Worm (Caenorhabditis elegans) whole organism, L4 larva: ENCODE data around the gene cab-1.

Source experiments
- F10B5.3 ChIP-seq: sonication (generic microtip); optimal IDR thresholded peaks from 2 replicates; lab custom pipeline; 2016; ENCODE audit warnings: mild to moderate bottlenecking, missing genetic modification characterization, missing compliant biosample characterization
- F37D6.2 ChIP-seq: sonication (generic microtip); optimal IDR thresholded peaks from 2 replicates; lab custom pipeline; 2016; ENCODE audit warnings: mild to moderate bottlenecking, missing genetic modification characterization, missing compliant biosample characterization
- ZK337.2 ChIP-seq: fragments of 200-800 bp; sonication (Bioruptor generic); IDR thresholded peaks from 2 replicates; pipeline ENCODE4 v1.3.6; 2022; ENCODE audit warnings: missing genetic modification reagents, missing genetic modification characterization, missing compliant biosample characterization
- arid-1 ChIP-seq: fragments of 200-800 bp; sonication (Bioruptor generic); conservative IDR thresholded peaks from 2 replicates; pipeline ENCODE4 v1.3.6; 2022; ENCODE audit warnings: missing genetic modification reagents, missing genetic modification characterization, missing compliant biosample characterization
- ceh-62 ChIP-seq: sonication (generic microtip); optimal IDR thresholded peaks from 2 replicates; lab custom pipeline; 2017; ENCODE audit warnings: missing biosample characterization, missing genetic modification characterization
- ceh-82 ChIP-seq: sonication (generic microtip); optimal IDR thresholded peaks from 2 replicates; lab custom pipeline; 2017; ENCODE audit warnings: missing biosample characterization, missing genetic modification characterization
- ctbp-1 ChIP-seq: fragments of 200-800 bp; sonication (Bioruptor generic); IDR thresholded peaks from 2 replicates; pipeline ENCODE4 v1.3.6; 2022; ENCODE audit warnings: missing genetic modification reagents, missing genetic modification characterization, missing compliant biosample characterization
- daf-12 ChIP-seq: fragments of 150-350 bp; optimal IDR thresholded peaks from 2 replicates; lab custom pipeline; 2014; ENCODE audit warnings: missing biosample characterization, missing genetic modification reagents, missing genetic modification characterization
- daf-16 ChIP-seq, 3 experiments: sonication (generic microtip); optimal IDR thresholded peaks; 2 replicates each; lab custom pipeline; 2016 to 2017; ENCODE audit warnings: missing genetic modification characterization in 3 of 3, missing genetic modification reagents in 3 of 3, mild to moderate bottlenecking in 2 of 3, missing compliant biosample characterization in 2 of 3, missing biosample characterization in 1 of 3, moderate library complexity in 1 of 3
- daf-19 ChIP-seq: fragments of 200-800 bp; sonication (Bioruptor generic); conservative IDR thresholded peaks from 2 replicates; pipeline ENCODE4 v1.3.6; 2022; ENCODE audit warnings: missing genetic modification characterization, missing compliant biosample characterization
- dmd-6 ChIP-seq: fragments of 200-800 bp; sonication (Bioruptor generic); IDR thresholded peaks from 2 replicates; pipeline ENCODE4 v1.3.6; 2022; ENCODE audit warnings: missing genetic modification reagents, missing genetic modification characterization, missing compliant biosample characterization
- dmd-9 ChIP-seq: fragments of 200-800 bp; sonication (Bioruptor generic); IDR thresholded peaks from 2 replicates; pipeline ENCODE4 v1.3.6; 2022; ENCODE audit warnings: missing genetic modification reagents, missing genetic modification characterization, missing compliant biosample characterization
- dpl-1 ChIP-seq: fragments of 150-350 bp; optimal IDR thresholded peaks from 2 replicates; lab custom pipeline; 2014; ENCODE audit warnings: missing biosample characterization, missing genetic modification reagents, missing genetic modification characterization
- dve-1 ChIP-seq: sonication (generic microtip); optimal IDR thresholded peaks from 2 replicates; lab custom pipeline; 2017; ENCODE audit warnings: antibody characterized with exemption, mild to moderate bottlenecking, missing genetic modification characterization, missing compliant biosample characterization; ENCODE audit not compliant: insufficient read depth
- hlh-11 ChIP-seq: fragments of 200-800 bp; sonication (Bioruptor generic); optimal IDR thresholded peaks from 2 replicates; lab custom pipeline; 2018; ENCODE audit warnings: mild to moderate bottlenecking, missing genetic modification characterization, missing compliant biosample characterization
- hlh-30 ChIP-seq: sonication (generic microtip); optimal IDR thresholded peaks from 2 replicates; lab custom pipeline; 2017; ENCODE audit warnings: antibody characterized with exemption, mild to moderate bottlenecking, missing genetic modification characterization, missing compliant biosample characterization; ENCODE audit not compliant: insufficient read depth
- hmg-1.1 ChIP-seq: fragments of 200-800 bp; sonication (Bioruptor generic); IDR thresholded peaks from 2 replicates; pipeline ENCODE4 v1.3.6; 2022; ENCODE audit warnings: missing genetic modification reagents, missing genetic modification characterization, missing compliant biosample characterization
- jun-1 ChIP-seq: fragments of 150-350 bp; optimal IDR thresholded peaks from 2 replicates; lab custom pipeline; 2014; ENCODE audit warnings: missing biosample characterization, missing genetic modification reagents, missing genetic modification characterization
- lin-1 ChIP-seq: fragments of 200-800 bp; sonication (Bioruptor generic); IDR thresholded peaks from 2 replicates; pipeline ENCODE4 v1.3.6; 2022; ENCODE audit warnings: missing genetic modification reagents, missing genetic modification characterization, missing compliant biosample characterization
- lin-15B ChIP-seq: fragments of 150-350 bp; sonication (generic microtip); optimal IDR thresholded peaks from 3 replicates; lab custom pipeline; 2014; ENCODE audit warnings: missing biosample characterization, missing genetic modification characterization
- lin-29 ChIP-seq: fragments of 200-800 bp; sonication (Bioruptor generic); IDR thresholded peaks from 2 replicates; pipeline ENCODE4 v1.3.6; 2022; ENCODE audit warnings: missing genetic modification reagents, missing genetic modification characterization, missing compliant biosample characterization
- lsy-2 ChIP-seq, 2 experiments: fragments of 150-350 bp in 1 of 2; sonication (generic microtip) in 1 of 2; optimal IDR thresholded peaks; 2 replicates each; lab custom pipeline; 2014 to 2017; ENCODE audit warnings: missing biosample characterization in 2 of 2, missing genetic modification characterization in 2 of 2
- mdl-1 ChIP-seq, 2 experiments: fragments of 150-350 bp in 1 of 2; sonication (generic microtip) in 1 of 2; optimal IDR thresholded peaks; 2 replicates each; lab custom pipeline; 2014 to 2017; ENCODE audit warnings: missing biosample characterization in 2 of 2, missing genetic modification characterization in 2 of 2
- mep-1 ChIP-seq: fragments of 150-350 bp; sonication (generic microtip); optimal IDR thresholded peaks from 3 replicates; lab custom pipeline; 2014; ENCODE audit warnings: missing biosample characterization, missing genetic modification characterization
- nhr-111 ChIP-seq: fragments of 200-800 bp; sonication (Bioruptor generic); optimal IDR thresholded peaks from 2 replicates; lab custom pipeline; 2018; ENCODE audit warnings: mild to moderate bottlenecking, missing genetic modification characterization, missing compliant biosample characterization
- nhr-28 ChIP-seq: fragments of 150-350 bp; optimal IDR thresholded peaks from 2 replicates; lab custom pipeline; 2014; ENCODE audit warnings: missing biosample characterization, missing genetic modification characterization
- nhr-41 ChIP-seq: fragments of 200-800 bp; sonication (Bioruptor generic); IDR thresholded peaks from 2 replicates; pipeline ENCODE4 v1.3.6; 2022; ENCODE audit warnings: missing genetic modification reagents, missing genetic modification characterization, missing compliant biosample characterization
- nhr-42 ChIP-seq: fragments of 200-800 bp; sonication (Bioruptor generic); IDR thresholded peaks from 2 replicates; pipeline ENCODE4 v1.3.6; 2022; ENCODE audit warnings: missing genetic modification characterization, missing compliant biosample characterization
- nhr-76 ChIP-seq: fragments of 150-350 bp; optimal IDR thresholded peaks from 2 replicates; lab custom pipeline; 2014; ENCODE audit warnings: missing biosample characterization, missing genetic modification characterization
- nhr-77 ChIP-seq: fragments of 150-350 bp; optimal IDR thresholded peaks from 2 replicates; lab custom pipeline; 2014; ENCODE audit warnings: missing biosample characterization, missing genetic modification characterization
- pqm-1 ChIP-seq: sonication (generic microtip); optimal IDR thresholded peaks from 2 replicates; lab custom pipeline; 2017; ENCODE audit warnings: missing biosample characterization, missing genetic modification characterization
- tag-97 ChIP-seq: fragments of 200-800 bp; sonication (Bioruptor generic); IDR thresholded peaks from 2 replicates; pipeline ENCODE4 v1.3.6; 2022; ENCODE audit warnings: missing genetic modification characterization, missing compliant biosample characterization
- tra-1 ChIP-seq: fragments of 200-800 bp; sonication (Bioruptor generic); IDR thresholded peaks from 2 replicates; pipeline ENCODE4 v1.3.6; 2022; ENCODE audit warnings: missing genetic modification reagents, missing genetic modification characterization, missing compliant biosample characterization
- unc-39 ChIP-seq: sonication (generic microtip); optimal IDR thresholded peaks from 2 replicates; lab custom pipeline; 2017; ENCODE audit warnings: missing biosample characterization, missing genetic modification characterization
- unc-62 ChIP-seq, 3 experiments: fragments of 150-350 bp in 1 of 3; sonication (generic microtip); optimal IDR thresholded peaks in 2 of 3; peaks in 1 of 3; 1 replicate in 1 of 3; 2 replicates in 2 of 3; lab custom pipeline; 2014 to 2017; ENCODE audit warnings: missing biosample characterization in 3 of 3, missing genetic modification characterization in 3 of 3, missing genetic modification reagents in 3 of 3, missing genotype in 1 of 3

cab-1 gene

DNA sequence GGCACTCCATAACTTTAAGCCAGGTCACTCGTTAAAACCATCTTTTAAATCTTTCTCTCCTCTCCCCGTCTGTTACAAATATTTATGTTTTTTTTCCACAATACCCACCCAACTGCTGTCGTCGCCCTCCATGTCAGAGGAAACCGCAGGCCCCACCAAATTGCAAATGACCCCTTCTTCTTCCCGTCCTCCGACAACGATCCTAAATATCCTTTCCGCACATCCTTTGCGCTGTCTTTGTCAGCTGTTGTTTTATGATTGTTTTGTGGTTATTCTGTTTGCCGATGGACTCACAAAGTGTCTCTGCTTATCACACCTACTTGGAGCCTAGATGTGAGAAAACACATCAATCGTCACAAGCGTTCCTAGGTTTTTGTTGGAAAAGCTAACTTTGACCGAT lies 35.4 kb upstream of the cab-1 start:
- TF ChIP-seq lin-1 (GFP tag; lab: Robert Waterston, UW) (no peak), unc-62 (GFP tag; optimal IDR thresholded peaks at IDR 0.05 in 1 of 2; lab: Kevin White, UChicago) (peak in 1 of 2 experiments; percentile 49), unc-62 (tag; optimal IDR thresholded peaks at IDR 0.05; lab: Kevin White, UChicago) (no peak), daf-16 (GFP tag; optimal IDR thresholded peaks at IDR 0.05; lab: Kevin White, UChicago) (peak in 1 of 2 experiments; percentile 53), daf-16 (tag; optimal IDR thresholded peaks at IDR 0.05; lab: Kevin White, UChicago) (no peak)

DNA sequence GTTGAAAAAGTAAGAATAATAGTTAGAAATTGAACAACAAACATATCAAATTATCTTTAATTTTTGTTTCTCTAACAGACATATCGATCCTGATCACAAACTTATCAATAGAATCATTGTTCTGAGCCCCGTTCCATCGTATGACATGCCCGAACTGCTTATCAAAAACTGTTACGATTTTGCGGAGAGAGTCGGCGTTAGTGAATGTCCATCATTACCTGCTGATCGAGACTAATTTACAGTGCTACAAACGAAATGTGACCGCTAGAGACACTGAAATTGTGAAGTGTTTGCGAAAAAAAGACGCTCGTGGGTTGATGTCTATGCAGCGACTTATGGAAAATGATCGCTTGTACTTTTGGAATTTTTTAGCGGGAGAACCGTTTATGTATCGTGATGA lies 30.2 kb upstream of the cab-1 start:
- no peak for TF ChIP-seq daf-16 (GFP tag; optimal IDR thresholded peaks at IDR 0.05; lab: Kevin White, UChicago)
- TF ChIP-seq daf-16 (tag; optimal IDR thresholded peaks at IDR 0.05; lab: Kevin White, UChicago) = peak; percentile 57
- TF ChIP-seq F10B5.3 (tag; lab: Kevin White, UChicago) = no peak
- TF ChIP-seq ctbp-1 (GFP tag; lab: Robert Waterston, UW) = no peak
- TF ChIP-seq dve-1 (tag; lab: Kevin White, UChicago) = peak; percentile 54
- TF ChIP-seq nhr-28 (tag; lab: Kevin White, UChicago) = peak; percentile 67
- TF ChIP-seq hlh-30 = peak; percentile 47
- TF ChIP-seq hlh-11 (tag; lab: Kevin White, UChicago) = peak; percentile 42
- no peak for TF ChIP-seq dmd-9 (GFP tag; lab: Robert Waterston, UW)
- no peak for TF ChIP-seq nhr-76 (tag; lab: Kevin White, UChicago)
- TF ChIP-seq tra-1 = no peak
- no peak for TF ChIP-seq lsy-2 (tag; optimal IDR thresholded peaks at IDR 0.05; lab: Kevin White, UChicago)
- TF ChIP-seq nhr-111 (GFP tag; lab: Kevin White, UChicago) = no peak
- TF ChIP-seq F37D6.2 = no peak
- no peak for TF ChIP-seq jun-1 (tag; lab: Kevin White, UChicago)
- TF ChIP-seq ceh-82 = no peak
- no peak for TF ChIP-seq daf-19 (GFP tag; lab: Robert Waterston, UW)
- TF ChIP-seq dpl-1 = no peak
- TF ChIP-seq arid-1 (GFP tag; lab: Robert Waterston, UW) = no peak
- no peak for TF ChIP-seq mdl-1 (tag; optimal IDR thresholded peaks at IDR 0.05; lab: Kevin White, UChicago)
- no peak for TF ChIP-seq tag-97 (GFP tag; lab: Robert Waterston, UW)
- TF ChIP-seq ZK337.2 (GFP tag; lab: Robert Waterston, UW) = no peak
- TF ChIP-seq dmd-6 = peak; percentile 69
- TF ChIP-seq mep-1 = no peak
- TF ChIP-seq hmg-1.1 = no peak
- no peak for TF ChIP-seq lin-15B
- no peak for TF ChIP-seq daf-12
- no peak for TF ChIP-seq nhr-41
- no peak for TF ChIP-seq unc-39 (tag; lab: Kevin White, UChicago)
- peak; percentile 49 for TF ChIP-seq nhr-77
- TF ChIP-seq lin-29 (GFP tag; lab: Robert Waterston, UW) = no peak
- TF ChIP-seq nhr-42 (GFP tag; lab: Robert Waterston, UW) = no peak

DNA sequence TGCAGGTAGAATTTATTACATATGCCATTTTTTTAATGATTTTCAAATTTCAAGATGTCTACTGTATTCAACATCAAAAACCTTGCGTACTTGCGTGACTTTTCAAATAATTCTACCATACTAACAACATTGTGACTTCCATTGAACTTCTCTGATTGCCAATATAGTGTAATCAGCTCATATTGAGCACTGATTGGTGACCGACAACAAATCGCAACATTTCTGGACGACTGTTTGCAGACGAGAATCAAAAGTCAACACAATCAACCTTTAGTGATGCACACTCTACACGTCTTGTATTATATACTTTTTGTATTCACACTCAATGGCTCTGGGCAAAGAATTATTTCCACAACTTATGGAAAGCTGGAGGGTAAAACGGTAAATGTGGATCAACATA lies 28.8 kb upstream of the cab-1 start, which contains the start of gene cest-3:
Gene cest-3 (plus strand): TSS at position 190 of the 400 bp plus-strand sequence.
- TF ChIP-seq hlh-11 (tag; lab: Kevin White, UChicago) (peak; percentile 24), daf-16 (GFP tag; optimal IDR thresholded peaks at IDR 0.05; lab: Kevin White, UChicago) (no peak), daf-16 (tag; optimal IDR thresholded peaks at IDR 0.05; lab: Kevin White, UChicago) (peak; percentile 89), nhr-77 (peak; percentile 38), ceh-62 (tag; lab: Kevin White, UChicago) (no peak), nhr-42 (GFP tag; lab: Robert Waterston, UW) (no peak), nhr-28 (tag; lab: Kevin White, UChicago) (peak; percentile 68), dve-1 (tag; lab: Kevin White, UChicago) (peak; percentile 5), pqm-1 (tag; lab: Kevin White, UChicago) (peak; percentile 63), dmd-6 (peak; percentile 51; the same call in 1 of the 2 replicates)
